Worm (Caenorhabditis elegans) whole organism, L2 larva: ENCODE data around the gene lys-6.

Source experiments
- C34F6.9 ChIP-seq: fragments of 150-350 bp; optimal IDR thresholded peaks from 2 replicates; lab custom pipeline; 2014; ENCODE audit warnings: missing biosample characterization, missing genetic modification characterization
- F13H6.1 ChIP-seq: sonication (generic microtip); optimal IDR thresholded peaks from 2 replicates; lab custom pipeline; 2016; ENCODE audit warnings: missing genetic modification characterization, missing compliant biosample characterization
- R02D3.7 ChIP-seq: fragments of 150-350 bp; optimal IDR thresholded peaks from 2 replicates; lab custom pipeline; 2014; ENCODE audit warnings: missing biosample characterization, missing genetic modification characterization
- Y55F3AM.14 ChIP-seq: fragments of 200-800 bp; sonication (Bioruptor generic); optimal IDR thresholded peaks from 2 replicates; lab custom pipeline; 2018; ENCODE audit warnings: mild to moderate bottlenecking, missing genetic modification characterization, missing compliant biosample characterization
- ZK546.5 ChIP-seq: sonication (generic microtip); optimal IDR thresholded peaks from 2 replicates; lab custom pipeline; 2017; ENCODE audit warnings: missing biosample characterization, missing genetic modification characterization
- alr-1 ChIP-seq: fragments of 150-350 bp; optimal IDR thresholded peaks from 2 replicates; lab custom pipeline; 2014; ENCODE audit warnings: missing biosample characterization, missing genetic modification characterization
- aly-2 ChIP-seq: fragments of 150-350 bp; optimal IDR thresholded peaks from 2 replicates; lab custom pipeline; 2014; ENCODE audit warnings: missing biosample characterization, missing genetic modification characterization
- ama-1 ChIP-seq: fragments of 150-350 bp; optimal IDR thresholded peaks from 2 replicates; lab custom pipeline; 2018; ENCODE audit warnings: inconsistent platforms
- blmp-1 ChIP-seq: sonication (generic microtip); optimal IDR thresholded peaks from 2 replicates; lab custom pipeline; 2017; ENCODE audit warnings: missing genetic modification characterization, mild to moderate bottlenecking, missing compliant biosample characterization, antibody characterized with exemption, moderate library complexity; ENCODE audit not compliant: insufficient read depth
- ceh-16 ChIP-seq: fragments of 150-350 bp; optimal IDR thresholded peaks from 2 replicates; lab custom pipeline; 2014; ENCODE audit warnings: missing biosample characterization, missing genetic modification characterization
- crh-2 ChIP-seq: sonication (generic microtip); optimal IDR thresholded peaks from 2 replicates; lab custom pipeline; 2017; ENCODE audit warnings: missing biosample characterization, missing genetic modification characterization
- dmd-4 ChIP-seq: sonication (generic microtip); optimal IDR thresholded peaks from 2 replicates; lab custom pipeline; 2017; ENCODE audit warnings: missing biosample characterization, missing genetic modification characterization
- egl-27 ChIP-seq: sonication (generic microtip); optimal IDR thresholded peaks from 3 replicates; lab custom pipeline; 2017; ENCODE audit warnings: missing biosample characterization, missing genetic modification reagents, missing genetic modification characterization
- elt-1 ChIP-seq: fragments of 150-350 bp; optimal IDR thresholded peaks from 2 replicates; lab custom pipeline; 2014; ENCODE audit warnings: missing biosample characterization, missing genetic modification characterization
- elt-3 ChIP-seq: sonication (generic microtip); optimal IDR thresholded peaks from 2 replicates; lab custom pipeline; 2017; ENCODE audit warnings: missing biosample characterization, missing genetic modification characterization
- fos-1 ChIP-seq: fragments of 150-350 bp; optimal IDR thresholded peaks from 2 replicates; lab custom pipeline; 2014; ENCODE audit warnings: missing biosample characterization, missing genetic modification characterization
- gmeb-1 ChIP-seq: fragments of 150-350 bp; optimal IDR thresholded peaks from 2 replicates; lab custom pipeline; 2014; ENCODE audit warnings: missing biosample characterization, missing genetic modification characterization
- lin-11 ChIP-seq: fragments of 150-350 bp; sonication (generic microtip); optimal IDR thresholded peaks from 2 replicates; lab custom pipeline; 2014; ENCODE audit warnings: missing biosample characterization, missing genetic modification characterization, inconsistent platforms, mixed read lengths
- lin-13 ChIP-seq: fragments of 150-350 bp; optimal IDR thresholded peaks from 2 replicates; lab custom pipeline; 2014; ENCODE audit warnings: missing biosample characterization, missing genetic modification reagents, missing genetic modification characterization
- lsy-2 ChIP-seq, 2 experiments: fragments of 150-350 bp in 1 of 2; sonication (generic microtip) in 1 of 2; optimal IDR thresholded peaks; 2 replicates each; lab custom pipeline; 2014 to 2017; ENCODE audit warnings: missing biosample characterization in 2 of 2, missing genetic modification characterization in 2 of 2
- mab-5 ChIP-seq: fragments of 150-350 bp; optimal IDR thresholded peaks from 2 replicates; lab custom pipeline; 2014; ENCODE audit warnings: missing biosample characterization, missing genetic modification characterization
- mdl-1 ChIP-seq, 2 experiments: fragments of 150-350 bp in 1 of 2; sonication (generic microtip) in 1 of 2; optimal IDR thresholded peaks; 2 replicates each; lab custom pipeline; 2017; ENCODE audit warnings: missing biosample characterization in 2 of 2, missing genetic modification characterization in 2 of 2
- nhr-10 ChIP-seq: sonication (generic microtip); optimal IDR thresholded peaks from 2 replicates; lab custom pipeline; 2017; ENCODE audit warnings: missing biosample characterization, missing genetic modification characterization
- nhr-11 ChIP-seq: fragments of 150-350 bp; optimal IDR thresholded peaks from 2 replicates; lab custom pipeline; 2014; ENCODE audit warnings: missing biosample characterization, missing genetic modification characterization
- nhr-12 ChIP-seq: fragments of 150-350 bp; optimal IDR thresholded peaks from 2 replicates; lab custom pipeline; 2014; ENCODE audit warnings: missing biosample characterization, missing genetic modification characterization
- nhr-129 ChIP-seq: fragments of 150-350 bp; optimal IDR thresholded peaks from 2 replicates; lab custom pipeline; 2014; ENCODE audit warnings: missing biosample characterization, missing genetic modification characterization
- nhr-21 ChIP-seq: fragments of 150-350 bp; optimal IDR thresholded peaks from 2 replicates; lab custom pipeline; 2014; ENCODE audit warnings: missing biosample characterization, missing genetic modification characterization
- nhr-23 ChIP-seq: fragments of 150-350 bp; optimal IDR thresholded peaks from 2 replicates; lab custom pipeline; 2014; ENCODE audit warnings: missing biosample characterization, missing genetic modification reagents, missing genetic modification characterization
- nhr-25 ChIP-seq: fragments of 150-350 bp; sonication (generic microtip); optimal IDR thresholded peaks from 3 replicates; lab custom pipeline; 2014; ENCODE audit warnings: missing biosample characterization, missing genetic modification characterization
- nhr-6 ChIP-seq: fragments of 150-350 bp; optimal IDR thresholded peaks from 2 replicates; lab custom pipeline; 2014; ENCODE audit warnings: missing biosample characterization, missing genetic modification characterization
- peb-1 ChIP-seq: fragments of 150-350 bp; optimal IDR thresholded peaks from 2 replicates; lab custom pipeline; 2014; ENCODE audit warnings: missing biosample characterization, missing genetic modification characterization
- sem-4 ChIP-seq: fragments of 150-350 bp; optimal IDR thresholded peaks from 2 replicates; lab custom pipeline; 2014; ENCODE audit warnings: missing biosample characterization, missing genetic modification reagents, missing genetic modification characterization
- skn-1 ChIP-seq: sonication (generic microtip); optimal IDR thresholded peaks from 2 replicates; lab custom pipeline; 2017; ENCODE audit warnings: missing biosample characterization, missing genetic modification characterization
- sma-3 ChIP-seq: sonication (generic microtip); optimal IDR thresholded peaks from 2 replicates; lab custom pipeline; 2016; ENCODE audit warnings: missing genetic modification reagents, missing genetic modification characterization, missing compliant biosample characterization
- sma-9 ChIP-seq, 2 experiments: fragments of 150-350 bp in 1 of 2; sonication (generic microtip) in 1 of 2; optimal IDR thresholded peaks; 2 replicates each; lab custom pipeline; 2014 to 2016; ENCODE audit warnings: missing genetic modification characterization in 2 of 2, mild to moderate bottlenecking in 1 of 2, missing biosample characterization in 1 of 2, missing compliant biosample characterization in 1 of 2, missing genetic modification reagents in 1 of 2, moderate library complexity in 1 of 2
- snpc-4 ChIP-seq: fragments of 150-350 bp; optimal IDR thresholded peaks from 2 replicates; lab custom pipeline; 2014; ENCODE audit warnings: missing biosample characterization, missing genetic modification characterization
- unc-39 ChIP-seq: fragments of 150-350 bp; optimal IDR thresholded peaks from 2 replicates; lab custom pipeline; 2014; ENCODE audit warnings: missing biosample characterization, missing genetic modification characterization
- unc-55 ChIP-seq: fragments of 150-350 bp; sonication (generic microtip); optimal IDR thresholded peaks from 3 replicates; lab custom pipeline; 2014; ENCODE audit warnings: missing biosample characterization, missing genetic modification reagents, missing genetic modification characterization
- ztf-1 ChIP-seq: fragments of 200-800 bp; sonication (Bioruptor generic); conservative IDR thresholded peaks from 2 replicates; pipeline ENCODE4 v1.3.6; 2022; ENCODE audit warnings: missing genetic modification characterization, missing compliant biosample characterization
- ztf-11 ChIP-seq: sonication (generic microtip); optimal IDR thresholded peaks from 2 replicates; lab custom pipeline; 2017; ENCODE audit warnings: missing biosample characterization, missing genetic modification characterization
- ztf-4 ChIP-seq: fragments of 150-350 bp; optimal IDR thresholded peaks from 2 replicates; lab custom pipeline; 2014; ENCODE audit warnings: missing biosample characterization, missing genetic modification characterization

lys-6 gene

DNA sequence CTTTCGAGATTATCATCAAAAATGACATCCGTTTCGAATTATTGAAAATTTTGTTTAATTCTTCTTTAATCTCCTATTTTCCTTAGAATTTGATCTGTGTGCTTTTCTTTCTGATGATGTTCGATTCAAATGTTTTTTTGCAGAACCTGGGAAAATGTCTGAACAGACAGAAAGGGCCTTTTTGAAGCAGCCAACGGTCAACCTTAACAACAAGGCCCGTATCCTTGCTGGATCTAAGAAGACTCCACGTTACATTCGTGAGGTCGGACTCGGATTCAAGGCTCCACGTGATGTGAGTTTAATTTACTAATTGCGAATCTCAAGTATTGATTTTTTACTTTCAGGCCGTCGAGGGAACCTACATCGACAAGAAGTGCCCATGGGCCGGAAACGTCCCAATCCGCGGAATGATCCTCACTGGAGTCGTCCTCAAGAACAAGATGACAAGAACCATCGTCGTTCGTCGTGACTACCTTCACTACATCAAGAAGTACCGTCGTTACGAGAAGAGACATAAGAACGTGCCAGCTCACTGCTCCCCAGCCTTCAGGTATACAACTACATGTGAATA is 25.2 kb downstream of the lys-6 start, which contains the start of gene rps-11:
Gene rps-11, plus strand, starts transcription at position 144 of the 571 bp plus-strand sequence.
- TF ChIP-seq aly-2 (tag; lab: Kevin White, UChicago), result no peak
- no peak for TF ChIP-seq egl-27 (tag; lab: Kevin White, UChicago)
- TF ChIP-seq sma-9 (GFP tag; optimal IDR thresholded peaks at IDR 0.05; lab: Kevin White, UChicago), result no peak
- no peak for TF ChIP-seq sma-9 (tag; optimal IDR thresholded peaks at IDR 0.05; lab: Kevin White, UChicago)
- TF ChIP-seq C34F6.9, result no peak
- TF ChIP-seq sem-4, result no peak
- TF ChIP-seq mdl-1 (tag; optimal IDR thresholded peaks at IDR 0.05; lab: Kevin White, UChicago), result no peak
- TF ChIP-seq blmp-1 (tag; lab: Kevin White, UChicago), result no peak
- no peak for TF ChIP-seq dmd-4 (tag; lab: Kevin White, UChicago)

ce11 chrIV:11601721-11602405 is 25.9 kb downstream of the lys-6 start:
- TF ChIP-seq skn-1 (tag; lab: Kevin White, UChicago) (peak; percentile 49), ztf-4 (tag; lab: Kevin White, UChicago) (peak; percentile 32), lin-13 (peak; percentile 65), fos-1 (tag; lab: Kevin White, UChicago) (peak; percentile 23), nhr-25 (tag; lab: Kevin White, UChicago) (peak; percentile 50), sma-3 (GFP tag; lab: Kevin White, UChicago) (peak; percentile 46), ztf-1 (no peak), nhr-10 (tag; lab: Kevin White, UChicago) (no peak), crh-2 (tag; lab: Kevin White, UChicago) (peak; percentile 57), peb-1 (no peak), gmeb-1 (tag; lab: Kevin White, UChicago) (peak; percentile 75), nhr-12 (tag; lab: Kevin White, UChicago) (no peak), Y55F3AM.14 (GFP tag; lab: Kevin White, UChicago) (peak; percentile 21), blmp-1 (tag; lab: Kevin White, UChicago) (peak; percentile 26), lsy-2 (tag; optimal IDR thresholded peaks at IDR 0.05; lab: Kevin White, UChicago) (peak; percentile 57 to 94), ama-1 (lab: Kevin White, UChicago) (peak; percentile 39), elt-3 (no peak), nhr-11 (tag; lab: Kevin White, UChicago) (no peak), ZK546.5 (tag; lab: Kevin White, UChicago) (peak; percentile 26), unc-39 (no peak), nhr-23 (tag; lab: Kevin White, UChicago) (no peak), nhr-129 (tag; lab: Kevin White, UChicago) (peak; percentile 63), nhr-21 (tag; lab: Kevin White, UChicago) (peak; percentile 4), ceh-16 (tag; lab: Kevin White, UChicago) (no peak), mab-5 (tag; lab: Kevin White, UChicago) (no peak), nhr-6 (no peak), C34F6.9 (peak; percentile 79), lin-11 (tag; lab: Kevin White, UChicago) (peak; percentile 81), F13H6.1 (tag; lab: Kevin White, UChicago) (peak; percentile 40), sma-9 (GFP tag; optimal IDR thresholded peaks at IDR 0.05; lab: Kevin White, UChicago) (peak; percentile 51), sma-9 (tag; optimal IDR thresholded peaks at IDR 0.05; lab: Kevin White, UChicago) (no peak), unc-55 (GFP tag; lab: Kevin White, UChicago) (peak; percentile 92)

DNA sequence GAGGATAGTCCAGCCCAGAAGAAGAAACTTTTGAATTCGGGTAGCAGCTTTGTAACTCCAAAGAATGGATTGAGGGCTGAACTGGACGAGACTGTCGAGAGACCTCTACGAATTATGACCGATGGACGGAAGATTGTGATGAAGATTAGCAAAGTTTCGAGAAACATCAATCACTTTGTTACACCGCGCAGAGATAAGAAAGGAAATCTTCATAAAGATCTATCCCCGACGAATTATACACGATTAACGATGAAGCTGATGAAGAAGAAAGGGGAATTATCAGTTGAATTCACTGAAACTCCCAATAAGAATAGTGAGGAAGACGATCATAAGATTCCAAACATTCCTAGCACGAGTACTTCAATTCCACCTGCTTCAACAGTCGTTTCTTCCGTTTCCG is 28.0 kb downstream of the lys-6 start:
- no peak for TF ChIP-seq ztf-11 (tag; lab: Kevin White, UChicago)
- TF ChIP-seq lsy-2 (tag; optimal IDR thresholded peaks at IDR 0.05; lab: Kevin White, UChicago), result no peak
- TF ChIP-seq ztf-4 (tag; lab: Kevin White, UChicago), result no peak
- TF ChIP-seq gmeb-1 (tag; lab: Kevin White, UChicago), result no peak
- no peak for TF ChIP-seq crh-2 (tag; lab: Kevin White, UChicago)
- peak; percentile 7 for TF ChIP-seq ceh-16 (tag; lab: Kevin White, UChicago)
- TF ChIP-seq elt-1 (tag; lab: Kevin White, UChicago), result peak; percentile 47
- no peak for TF ChIP-seq R02D3.7 (tag; lab: Kevin White, UChicago)
- no peak for TF ChIP-seq alr-1 (tag; lab: Kevin White, UChicago)
- TF ChIP-seq skn-1 (tag; lab: Kevin White, UChicago), result no peak
- no peak for TF ChIP-seq nhr-12 (tag; lab: Kevin White, UChicago)
- no peak for TF ChIP-seq mdl-1 (tag; optimal IDR thresholded peaks at IDR 0.05; lab: Kevin White, UChicago)
- TF ChIP-seq snpc-4 (tag; lab: Kevin White, UChicago), result no peak
- no peak for TF ChIP-seq F13H6.1 (tag; lab: Kevin White, UChicago)
- TF ChIP-seq sem-4, result no peak
- TF ChIP-seq nhr-10 (tag; lab: Kevin White, UChicago), result no peak
- no peak for TF ChIP-seq peb-1
